Worm (Caenorhabditis elegans) whole organism, young adult: ENCODE measurements around the gene F01D5.6.

Source experiments
- B0035.1 ChIP-seq: sonication (generic microtip); optimal IDR thresholded peaks from 2 replicates; lab custom pipeline; 2016; ENCODE audit warnings: missing genetic modification characterization, mild to moderate bottlenecking, missing compliant biosample characterization, missing genotype, missing genetic modification reagents
- B0336.3 ChIP-seq: fragments of 200-800 bp; sonication (Bioruptor generic); IDR thresholded peaks from 2 replicates; pipeline ENCODE4 v1.3.6; 2022; ENCODE audit warnings: missing genetic modification characterization, missing compliant biosample characterization
- D2030.7 ChIP-seq: fragments of 200-800 bp; sonication (Bioruptor generic); IDR thresholded peaks from 2 replicates; pipeline ENCODE4 v1.3.6; 2022; ENCODE audit warnings: missing genetic modification reagents, missing genetic modification characterization, missing compliant biosample characterization
- F10E7.11 ChIP-seq: sonication (generic microtip); optimal IDR thresholded peaks from 2 replicates; lab custom pipeline; 2017; ENCODE audit warnings: mild to moderate bottlenecking, missing genetic modification characterization, moderate library complexity, missing compliant biosample characterization
- F23B12.7 ChIP-seq: sonication (generic microtip); optimal IDR thresholded peaks from 2 replicates; lab custom pipeline; 2017; ENCODE audit warnings: missing genetic modification characterization, mild to moderate bottlenecking, missing compliant biosample characterization, antibody characterized with exemption, moderate library complexity; ENCODE audit not compliant: insufficient read depth
- F37B4.10 ChIP-seq: fragments of 200-800 bp; sonication (Bioruptor generic); IDR thresholded peaks from 2 replicates; pipeline ENCODE4 v1.3.6; 2022; ENCODE audit warnings: missing genetic modification characterization, missing compliant biosample characterization
- F55B11.4 ChIP-seq: sonication (generic microtip); optimal IDR thresholded peaks from 2 replicates; lab custom pipeline; 2016; ENCODE audit warnings: missing compliant biosample characterization, missing genetic modification characterization, borderline replicate concordance; ENCODE audit not compliant: insufficient read depth
- K11D2.4 ChIP-seq: fragments of 200-800 bp; sonication (Bioruptor generic); IDR thresholded peaks from 2 replicates; pipeline ENCODE4 v1.3.6; 2022; ENCODE audit warnings: missing genetic modification reagents, missing genetic modification characterization, missing compliant biosample characterization
- Y53F4B.3 ChIP-seq: fragments of 200-800 bp; sonication (Bioruptor generic); IDR thresholded peaks from 2 replicates; pipeline ENCODE4 v1.3.6; 2022; ENCODE audit warnings: missing genetic modification reagents, missing genetic modification characterization, missing compliant biosample characterization
- Y95B8A.8 ChIP-seq: fragments of 200-800 bp; sonication (Bioruptor generic); IDR thresholded peaks from 2 replicates; pipeline ENCODE4 v1.3.6; 2022; ENCODE audit warnings: missing genetic modification reagents, missing genetic modification characterization, missing compliant biosample characterization
- akir-1 ChIP-seq: fragments of 200-800 bp; sonication (Bioruptor generic); optimal IDR thresholded peaks from 2 replicates; lab custom pipeline; 2018; ENCODE audit warnings: mild to moderate bottlenecking, missing genetic modification characterization, moderate library complexity, missing compliant biosample characterization
- athp-1 ChIP-seq: sonication (generic microtip); optimal IDR thresholded peaks from 2 replicates; lab custom pipeline; 2017; ENCODE audit warnings: mild to moderate bottlenecking, missing genetic modification characterization, missing compliant biosample characterization
- ccch-3 ChIP-seq: fragments of 200-800 bp; sonication (Bioruptor generic); optimal IDR thresholded peaks from 2 replicates; lab custom pipeline; 2018; ENCODE audit warnings: mild to moderate bottlenecking, missing genetic modification characterization, missing compliant biosample characterization
- cebp-1 ChIP-seq, 2 experiments: fragments of 200-800 bp in 1 of 2; sonication (Bioruptor generic) in 1 of 2; sonication (generic microtip) in 1 of 2; IDR thresholded peaks in 1 of 2; optimal IDR thresholded peaks in 1 of 2; 2 replicates each; pipeline versions ENCODE4 v1.3.6 to Lab custom; 2017 to 2022; ENCODE audit warnings: missing compliant biosample characterization in 2 of 2, missing genetic modification characterization in 2 of 2, mild to moderate bottlenecking in 1 of 2, missing genetic modification reagents in 1 of 2, moderate library complexity in 1 of 2
- cebp-2 ChIP-seq: fragments of 200-800 bp; sonication (Bioruptor generic); IDR thresholded peaks from 2 replicates; pipeline ENCODE4 v1.3.6; 2022; ENCODE audit warnings: missing genetic modification characterization, missing compliant biosample characterization
- ceh-40 ChIP-seq: fragments of 200-800 bp; sonication (Bioruptor generic); IDR thresholded peaks from 2 replicates; pipeline ENCODE4 v1.3.6; 2022; ENCODE audit warnings: missing genetic modification characterization, missing compliant biosample characterization
- dpff-1 ChIP-seq: sonication (generic microtip); optimal IDR thresholded peaks from 2 replicates; lab custom pipeline; 2017; ENCODE audit warnings: mild to moderate bottlenecking, missing genetic modification characterization, missing compliant biosample characterization
- egl-44 ChIP-seq: fragments of 200-800 bp; sonication (Bioruptor generic); IDR thresholded peaks from 2 replicates; pipeline ENCODE4 v1.3.6; 2022; ENCODE audit warnings: missing genetic modification reagents, missing genetic modification characterization, missing compliant biosample characterization
- egrh-3 ChIP-seq: fragments of 200-800 bp; sonication (Bioruptor generic); IDR thresholded peaks from 2 replicates; pipeline ENCODE4 v1.3.6; 2022; ENCODE audit warnings: missing genetic modification reagents, missing genetic modification characterization, missing compliant biosample characterization
- ekl-4 ChIP-seq: fragments of 200-800 bp; sonication (Bioruptor generic); IDR thresholded peaks from 2 replicates; pipeline ENCODE4 v1.3.6; 2022; ENCODE audit warnings: missing genetic modification reagents, missing genetic modification characterization, missing compliant biosample characterization
- fkh-3 ChIP-seq: sonication (generic microtip); optimal IDR thresholded peaks from 2 replicates; lab custom pipeline; 2016; ENCODE audit warnings: mild to moderate bottlenecking, missing genetic modification characterization, missing compliant biosample characterization
- him-1 ChIP-seq: sonication (generic microtip); optimal IDR thresholded peaks from 2 replicates; lab custom pipeline; 2016; ENCODE audit warnings: missing genotype, missing genetic modification reagents, missing genetic modification characterization, missing compliant biosample characterization
- hlh-26 ChIP-seq: fragments of 200-800 bp; sonication (Bioruptor generic); conservative IDR thresholded peaks from 2 replicates; pipeline ENCODE4 v1.3.6; 2022; ENCODE audit warnings: missing genetic modification reagents, missing genetic modification characterization, missing compliant biosample characterization
- hmg-1.2 ChIP-seq: fragments of 200-800 bp; sonication (Bioruptor generic); IDR thresholded peaks from 2 replicates; pipeline ENCODE4 v1.3.6; 2022; ENCODE audit warnings: missing genetic modification reagents, missing genetic modification characterization, missing compliant biosample characterization
- hmg-20 ChIP-seq: fragments of 200-800 bp; sonication (Bioruptor generic); IDR thresholded peaks from 2 replicates; pipeline ENCODE4 v1.3.6; 2022; ENCODE audit warnings: missing genetic modification reagents, missing genetic modification characterization, missing compliant biosample characterization
- hrde-1 ChIP-seq: sonication (generic microtip); optimal IDR thresholded peaks from 2 replicates; lab custom pipeline; 2016; ENCODE audit warnings: missing genetic modification characterization, mild to moderate bottlenecking, missing compliant biosample characterization, moderate library complexity, missing genotype, missing genetic modification reagents, borderline replicate concordance
- hsf-1 ChIP-seq: fragments of 200-800 bp; sonication (Bioruptor generic); IDR thresholded peaks from 2 replicates; pipeline ENCODE4 v1.3.6; 2022; ENCODE audit warnings: missing genetic modification reagents, missing genetic modification characterization, missing compliant biosample characterization
- let-607 ChIP-seq, 2 experiments: fragments of 200-800 bp in 1 of 2; sonication (Bioruptor generic) in 1 of 2; sonication (generic microtip) in 1 of 2; optimal IDR thresholded peaks; 2 replicates each; lab custom pipeline; 2016 to 2018; ENCODE audit warnings: mild to moderate bottlenecking in 2 of 2, missing compliant biosample characterization in 2 of 2, missing genetic modification characterization in 2 of 2, moderate library complexity in 2 of 2, missing genotype in 1 of 2
- lin-40 ChIP-seq: sonication (generic microtip); optimal IDR thresholded peaks from 2 replicates; lab custom pipeline; 2016; ENCODE audit warnings: missing genetic modification characterization, mild to moderate bottlenecking, missing compliant biosample characterization, missing genotype, missing genetic modification reagents
- lsl-1 ChIP-seq: fragments of 200-800 bp; sonication (Bioruptor generic); optimal IDR thresholded peaks from 2 replicates; lab custom pipeline; 2018; ENCODE audit warnings: mild to moderate bottlenecking, missing genetic modification characterization, moderate library complexity, missing compliant biosample characterization
- lsy-27 ChIP-seq: sonication (generic microtip); optimal IDR thresholded peaks from 2 replicates; lab custom pipeline; 2017; ENCODE audit warnings: missing genetic modification characterization, mild to moderate bottlenecking, missing compliant biosample characterization, antibody characterized with exemption, missing genotype, borderline replicate concordance; ENCODE audit not compliant: insufficient read depth
- mcd-1 ChIP-seq: fragments of 200-800 bp; sonication (Bioruptor generic); IDR thresholded peaks from 2 replicates; pipeline ENCODE4 v1.3.6; 2022; ENCODE audit warnings: missing genetic modification reagents, missing genetic modification characterization, missing compliant biosample characterization
- mel-28 ChIP-seq: sonication (generic microtip); optimal IDR thresholded peaks from 2 replicates; lab custom pipeline; 2016; ENCODE audit warnings: borderline replicate concordance, mild to moderate bottlenecking, missing genetic modification characterization, missing compliant biosample characterization
- mes-4 ChIP-seq: sonication (generic microtip); optimal IDR thresholded peaks from 2 replicates; lab custom pipeline; 2016; ENCODE audit warnings: missing genotype, missing genetic modification characterization, missing compliant biosample characterization
- mxl-1 ChIP-seq: sonication (generic microtip); optimal IDR thresholded peaks from 2 replicates; lab custom pipeline; 2016; ENCODE audit warnings: missing genetic modification characterization, missing compliant biosample characterization
- nfya-2 ChIP-seq: fragments of 200-800 bp; sonication (Bioruptor generic); IDR thresholded peaks from 2 replicates; pipeline ENCODE4 v1.3.6; 2022; ENCODE audit warnings: missing genetic modification reagents, missing genetic modification characterization, missing compliant biosample characterization
- nhr-179 ChIP-seq: sonication (generic microtip); optimal IDR thresholded peaks from 2 replicates; lab custom pipeline; 2016; ENCODE audit warnings: mild to moderate bottlenecking, missing genetic modification characterization, missing compliant biosample characterization
- sdz-38 ChIP-seq: sonication (generic microtip); optimal IDR thresholded peaks from 2 replicates; lab custom pipeline; 2016; ENCODE audit warnings: missing genotype, missing genetic modification characterization, missing compliant biosample characterization
- snpc-1.1 ChIP-seq: sonication (generic microtip); optimal IDR thresholded peaks from 2 replicates; lab custom pipeline; 2017; ENCODE audit warnings: missing genetic modification characterization, mild to moderate bottlenecking, missing compliant biosample characterization, antibody characterized with exemption, moderate library complexity, missing genotype, missing genetic modification reagents; ENCODE audit not compliant: insufficient read depth
- snpc-4 ChIP-seq, 5 experiments: fragments of 150-350 bp in 1 of 5; sonication (generic microtip) in 4 of 5; optimal IDR thresholded peaks; 2 replicates each; lab custom pipeline; 2014 to 2018; ENCODE audit warnings: missing genetic modification characterization in 5 of 5, missing biosample characterization in 3 of 5, antibody characterized with exemption in 2 of 5, mild to moderate bottlenecking in 2 of 5, missing compliant biosample characterization in 2 of 5, missing genotype in 2 of 5, moderate library complexity in 2 of 5, missing genetic modification reagents in 1 of 5
- sptf-2 ChIP-seq: fragments of 200-800 bp; sonication (Bioruptor generic); optimal IDR thresholded peaks from 2 replicates; lab custom pipeline; 2018; ENCODE audit warnings: mild to moderate bottlenecking, missing genetic modification characterization, missing compliant biosample characterization
- tlf-1 ChIP-seq: fragments of 200-800 bp; sonication (Bioruptor generic); optimal IDR thresholded peaks from 2 replicates; lab custom pipeline; 2018; ENCODE audit warnings: mild to moderate bottlenecking, missing genetic modification characterization, missing compliant biosample characterization
- unc-130 ChIP-seq: sonication (generic microtip); optimal IDR thresholded peaks from 2 replicates; lab custom pipeline; 2016; ENCODE audit warnings: missing genetic modification reagents, missing genetic modification characterization, missing compliant biosample characterization
- ztf-25 ChIP-seq: fragments of 200-800 bp; sonication (Bioruptor generic); IDR thresholded peaks from 2 replicates; pipeline ENCODE4 v1.3.6; 2022; ENCODE audit warnings: missing genetic modification reagents, missing genetic modification characterization, missing compliant biosample characterization
- ztf-26 ChIP-seq: sonication (generic microtip); optimal IDR thresholded peaks from 2 replicates; lab custom pipeline; 2017; ENCODE audit warnings: missing genetic modification characterization, missing compliant biosample characterization
- ztf-28 ChIP-seq: fragments of 200-800 bp; sonication (Bioruptor generic); IDR thresholded peaks from 2 replicates; pipeline ENCODE4 v1.3.6; 2022; ENCODE audit warnings: missing genetic modification reagents, missing genetic modification characterization, missing compliant biosample characterization
- ztf-3 ChIP-seq: fragments of 200-800 bp; sonication (Bioruptor generic); optimal IDR thresholded peaks from 2 replicates; lab custom pipeline; 2018; ENCODE audit warnings: mild to moderate bottlenecking, missing genetic modification characterization, missing compliant biosample characterization

Gene F01D5.6

ce11 chrII:13976161-13976560, 30.1 kb upstream of the F01D5.6 start, which contains the start of gene Y39G8B.2 (continued):
- TF ChIP-seq sdz-38 (no peak), K11D2.4 (GFP tag; lab: Robert Waterston, UW) (peak; percentile 50; the same call in 1 of the 2 replicates), fkh-3 (tag; lab: Kevin White, UChicago) (no peak), ceh-40 (no peak), egrh-3 (GFP tag; lab: Robert Waterston, UW) (peak; percentile 74), hrde-1 (tag; lab: Kevin White, UChicago) (no peak), him-1 (tag; lab: Kevin White, UChicago) (no peak), tlf-1 (no peak), ztf-28 (GFP tag; lab: Robert Waterston, UW) (no peak), hmg-20 (GFP tag; lab: Robert Waterston, UW) (no peak), F37B4.10 (GFP tag; lab: Robert Waterston, UW) (no peak), hmg-1.2 (GFP tag; lab: Robert Waterston, UW) (peak; percentile 72), sptf-2 (no peak), cebp-1 (GFP tag; IDR thresholded peaks at IDR 0.05; lab: Robert Waterston, UW) (no peak), cebp-1 (tag; optimal IDR thresholded peaks at IDR 0.05; lab: Kevin White, UChicago) (no peak), ccch-3 (GFP tag; lab: Kevin White, UChicago) (no peak), nhr-179 (tag; lab: Kevin White, UChicago) (no peak), lsy-27 (no peak), Y53F4B.3 (GFP tag; lab: Robert Waterston, UW) (no peak), Y95B8A.8 (no peak), B0035.1 (tag; lab: Kevin White, UChicago) (no peak), snpc-4 (GFP tag; optimal IDR thresholded peaks at IDR 0.05; lab: Kevin White, UChicago) (no peak), snpc-4 (tag; optimal IDR thresholded peaks at IDR 0.05; lab: Kevin White, UChicago) (peak in 1 of 4 experiments; percentile 74), mes-4 (tag; lab: Kevin White, UChicago) (no peak), lsl-1 (GFP tag; lab: Kevin White, UChicago) (no peak), lin-40 (tag; lab: Kevin White, UChicago) (no peak), egl-44 (no peak), F23B12.7 (tag; lab: Kevin White, UChicago) (peak; percentile 30), nfya-2 (no peak), F10E7.11 (tag; lab: Kevin White, UChicago) (no peak), D2030.7 (GFP tag; lab: Robert Waterston, UW) (no peak), athp-1 (tag; lab: Kevin White, UChicago) (peak; percentile 22), hlh-26 (GFP tag; lab: Robert Waterston, UW) (no peak), akir-1 (GFP tag; lab: Kevin White, UChicago) (no peak), mcd-1 (peak; percentile 96), dpff-1 (tag; lab: Kevin White, UChicago) (no peak), hsf-1 (no peak), ztf-3 (GFP tag; lab: Kevin White, UChicago) (no peak), cebp-2 (GFP tag; lab: Robert Waterston, UW) (no peak), mel-28 (tag; lab: Kevin White, UChicago) (no peak), F55B11.4 (tag; lab: Kevin White, UChicago) (no peak), ekl-4 (GFP tag; lab: Robert Waterston, UW) (peak; percentile 44; the same call in 1 of the 2 replicates), unc-130 (no peak), snpc-1.1 (no peak), B0336.3 (GFP tag; lab: Robert Waterston, UW) (peak; percentile 50; the same call in 1 of the 2 replicates), let-607 (tag; optimal IDR thresholded peaks at IDR 0.05; lab: Kevin White, UChicago) (peak in 1 of 2 experiments; percentile 1), ztf-26 (tag; lab: Kevin White, UChicago) (no peak), ztf-25 (GFP tag; lab: Robert Waterston, UW) (no peak), mxl-1 (no peak)
